Worm (Caenorhabditis elegans): Measurements from ENCODE around the gene vab-9.

ce11 chrII:8610085-8610484, 27.4 kb downstream of the vab-9 start, which contains the start of gene F28C6.9:
- TF ChIP-seq nhr-76 (tag; optimal IDR thresholded peaks at IDR 0.05): no peak
- no peak for TF ChIP-seq ceh-82 (tag; optimal IDR thresholded peaks at IDR 0.05)
- TF ChIP-seq fos-1 (tag; optimal IDR thresholded peaks at IDR 0.05): no peak
- no peak for TF ChIP-seq nhr-28 (tag; optimal IDR thresholded peaks at IDR 0.05)
- no peak for TF ChIP-seq aly-2 (tag; optimal IDR thresholded peaks at IDR 0.05)
- TF ChIP-seq nhr-237 (tag; optimal IDR thresholded peaks at IDR 0.05): no peak
- TF ChIP-seq egl-27 (tag; optimal IDR thresholded peaks at IDR 0.05): no peak
- TF ChIP-seq ztf-4 (tag; optimal IDR thresholded peaks at IDR 0.05): no peak
- TF ChIP-seq lin-39 (tag; optimal IDR thresholded peaks at IDR 0.05): no peak
- TF ChIP-seq ztf-11 (tag; optimal IDR thresholded peaks at IDR 0.05): no peak
- no peak for TF ChIP-seq nhr-43 (tag; optimal IDR thresholded peaks at IDR 0.05; ENCODE audit: poor library complexity, severe bottlenecking)
